Fruit fly (Drosophila melanogaster) whole organism, adult: ENCODE data around the gene CG8188.

Source experiments
- bab1 ChIP-seq: fragments of 200-800 bp; sonication (Bioruptor generic); optimal IDR thresholded peaks from 3 replicates; lab custom pipeline; 2019; ENCODE audit warnings: missing biosample characterization, mild to moderate bottlenecking, missing genetic modification characterization, moderate library complexity
- cic ChIP-seq: fragments of 200-800 bp; sonication (Bioruptor generic); optimal IDR thresholded peaks from 2 replicates; lab custom pipeline; 2017; ENCODE audit warnings: missing biosample characterization, mild to moderate bottlenecking, missing genetic modification characterization, moderate library complexity
- kay ChIP-seq: fragments of 200-800 bp; sonication (Bioruptor generic); peaks from one replicate; lab custom pipeline; 2016; ENCODE audit warnings: missing biosample characterization, missing genetic modification characterization, borderline replicate concordance

- no peak for TF ChIP-seq cic
- peak; percentile 33 for TF ChIP-seq kay (GFP tag; lab: Kevin White, UChicago)
- TF ChIP-seq bab1 (GFP tag; lab: Kevin White, UChicago) = no peak
Observed at dm6 chrX:17693981-17694872, 8.6 kb downstream of the CG8188 start.
